Worm (Caenorhabditis elegans) whole organism, L1 larva: ENCODE data around the gene Y113G7A.22.
A peak's percentile ranks its signal among the peaks of the same experiment; 100 is the strongest.

Experiments used
- ama-1 ChIP-seq: fragments of 150-350 bp; optimal IDR thresholded peaks from 2 replicates; lab custom pipeline; 2014
- blmp-1 ChIP-seq: fragments of 150-350 bp; optimal IDR thresholded peaks from 2 replicates; lab custom pipeline; 2014; ENCODE audit warnings: missing biosample characterization, missing genetic modification characterization
- ceh-63 ChIP-seq: fragments of 200-800 bp; sonication (Bioruptor generic); optimal IDR thresholded peaks from 2 replicates; lab custom pipeline; 2018; ENCODE audit warnings: mild to moderate bottlenecking, missing genetic modification characterization, missing compliant biosample characterization
- ceh-88 ChIP-seq: fragments of 200-800 bp; sonication (Bioruptor generic); IDR thresholded peaks from 2 replicates; pipeline ENCODE4 v1.3.6; 2022; ENCODE audit warnings: missing genetic modification characterization, missing compliant biosample characterization
- ces-1 ChIP-seq: fragments of 150-350 bp; optimal IDR thresholded peaks from 2 replicates; lab custom pipeline; 2014; ENCODE audit warnings: missing biosample characterization, missing genetic modification reagents, missing genetic modification characterization
- dpl-1 ChIP-seq, 3 experiments: fragments of 150-350 bp in 2 of 3; sonication (generic microtip) in 1 of 3; optimal IDR thresholded peaks; 2 replicates each; lab custom pipeline; 2014 to 2017; ENCODE audit warnings: missing biosample characterization in 3 of 3, missing genetic modification characterization in 3 of 3, missing genetic modification reagents in 3 of 3
- dsc-1 ChIP-seq: sonication (generic microtip); optimal IDR thresholded peaks from 2 replicates; lab custom pipeline; 2016; ENCODE audit warnings: mild to moderate bottlenecking, missing genetic modification characterization, missing compliant biosample characterization
- efl-1 ChIP-seq, 4 experiments: fragments of 150-350 bp; optimal IDR thresholded peaks in 3 of 4; peaks in 1 of 4; 1 replicate in 1 of 4; 2 replicates in 3 of 4; lab custom pipeline; 2014; ENCODE audit warnings: missing biosample characterization in 2 of 4, missing genetic modification characterization in 2 of 4, missing genetic modification reagents in 2 of 4
- egl-27 ChIP-seq, 2 experiments: fragments of 150-350 bp in 1 of 2; sonication (generic microtip); optimal IDR thresholded peaks; 3 replicates each; lab custom pipeline; 2017 to 2018; ENCODE audit warnings: missing biosample characterization in 2 of 2, missing genetic modification characterization in 2 of 2, missing genetic modification reagents in 2 of 2
- elt-2 ChIP-seq: sonication (generic microtip); optimal IDR thresholded peaks from 2 replicates; lab custom pipeline; 2016; ENCODE audit warnings: missing genetic modification characterization, mild to moderate bottlenecking, inconsistent platforms, missing compliant biosample characterization, missing genetic modification reagents
- ets-5 ChIP-seq: fragments of 200-800 bp; sonication (Bioruptor generic); IDR thresholded peaks from 2 replicates; pipeline ENCODE4 v1.3.6; 2022; ENCODE audit warnings: missing genetic modification characterization, missing compliant biosample characterization
- fkh-10 ChIP-seq: sonication (generic microtip); optimal IDR thresholded peaks from 2 replicates; lab custom pipeline; 2017; ENCODE audit warnings: missing biosample characterization, missing genetic modification reagents, missing genetic modification characterization
- fkh-4 ChIP-seq: sonication (generic microtip); optimal IDR thresholded peaks from 2 replicates; lab custom pipeline; 2016; ENCODE audit warnings: missing compliant biosample characterization, missing genetic modification characterization, borderline replicate concordance
- grh-1 ChIP-seq: fragments of 200-800 bp; sonication (Bioruptor generic); IDR thresholded peaks from 2 replicates; pipeline ENCODE4 v1.3.6; 2022; ENCODE audit warnings: missing genetic modification reagents, missing genetic modification characterization, missing compliant biosample characterization
- hlh-4 ChIP-seq: sonication (generic microtip); optimal IDR thresholded peaks from 2 replicates; lab custom pipeline; 2016; ENCODE audit warnings: mild to moderate bottlenecking, missing genetic modification characterization, missing compliant biosample characterization
- hpl-2 ChIP-seq: fragments of 150-350 bp; optimal IDR thresholded peaks from 2 replicates; lab custom pipeline; 2014; ENCODE audit warnings: missing biosample characterization, missing genetic modification reagents, missing genetic modification characterization
- jun-1 ChIP-seq: fragments of 150-350 bp; optimal IDR thresholded peaks from 2 replicates; lab custom pipeline; 2014; ENCODE audit warnings: missing biosample characterization, missing genetic modification reagents, missing genetic modification characterization
- lin-14 ChIP-seq: fragments of 200-800 bp; sonication (Bioruptor generic); optimal IDR thresholded peaks from 2 replicates; lab custom pipeline; 2018; ENCODE audit warnings: mild to moderate bottlenecking, missing genetic modification characterization, moderate library complexity, missing compliant biosample characterization
- lin-15B ChIP-seq: fragments of 150-350 bp; sonication (generic microtip); optimal IDR thresholded peaks from 3 replicates; lab custom pipeline; 2014; ENCODE audit warnings: missing biosample characterization, missing genetic modification characterization
- lin-35 ChIP-seq, 2 experiments: fragments of 150-350 bp; optimal IDR thresholded peaks; 2 replicates each; lab custom pipeline; 2014; ENCODE audit warnings: missing biosample characterization in 2 of 2, missing genetic modification characterization in 2 of 2, missing genetic modification reagents in 2 of 2
- lin-39 ChIP-seq: fragments of 150-350 bp; optimal IDR thresholded peaks from 2 replicates; lab custom pipeline; 2014; ENCODE audit warnings: missing biosample characterization, missing genetic modification reagents, missing genetic modification characterization
- lsy-2 ChIP-seq, 2 experiments: fragments of 150-350 bp; optimal IDR thresholded peaks; 2 replicates each; lab custom pipeline; 2014; ENCODE audit warnings: missing biosample characterization in 2 of 2, missing genetic modification characterization in 2 of 2
- mdl-1 ChIP-seq, 2 experiments: fragments of 150-350 bp; optimal IDR thresholded peaks; 2 replicates each; lab custom pipeline; 2014 to 2017; ENCODE audit warnings: missing biosample characterization in 2 of 2, missing genetic modification characterization in 2 of 2, inconsistent platforms in 1 of 2
- mef-2 ChIP-seq: fragments of 150-350 bp; optimal IDR thresholded peaks from 2 replicates; lab custom pipeline; 2014; ENCODE audit warnings: missing biosample characterization, missing genetic modification characterization
- nhr-11 ChIP-seq: fragments of 150-350 bp; optimal IDR thresholded peaks from 2 replicates; lab custom pipeline; 2014; ENCODE audit warnings: missing biosample characterization, missing genetic modification characterization
- nhr-12 ChIP-seq: sonication (generic microtip); optimal IDR thresholded peaks from 2 replicates; lab custom pipeline; 2017; ENCODE audit warnings: missing biosample characterization, missing genetic modification characterization
- nhr-19 ChIP-seq: fragments of 200-800 bp; sonication (Bioruptor generic); conservative IDR thresholded peaks from 2 replicates; pipeline ENCODE4 v1.3.6; 2022; ENCODE audit warnings: missing genetic modification characterization, missing compliant biosample characterization
- nhr-20 ChIP-seq: sonication (generic microtip); optimal IDR thresholded peaks from 2 replicates; lab custom pipeline; 2016; ENCODE audit warnings: mild to moderate bottlenecking, missing genetic modification characterization, missing compliant biosample characterization
- nhr-28 ChIP-seq: fragments of 150-350 bp; optimal IDR thresholded peaks from 2 replicates; lab custom pipeline; 2014; ENCODE audit warnings: missing biosample characterization, missing genetic modification characterization
- nhr-71 ChIP-seq: sonication (generic microtip); optimal IDR thresholded peaks from 2 replicates; lab custom pipeline; 2016; ENCODE audit warnings: mild to moderate bottlenecking, missing genetic modification characterization, moderate library complexity, missing compliant biosample characterization
- nhr-77 ChIP-seq: fragments of 150-350 bp; optimal IDR thresholded peaks from 2 replicates; lab custom pipeline; 2014; ENCODE audit warnings: missing biosample characterization, missing genetic modification characterization
- nhr-84 ChIP-seq: sonication (generic microtip); optimal IDR thresholded peaks from 2 replicates; lab custom pipeline; 2017; ENCODE audit warnings: missing biosample characterization, missing genetic modification characterization
- pax-3 ChIP-seq: fragments of 200-800 bp; sonication (Bioruptor generic); optimal IDR thresholded peaks from 2 replicates; lab custom pipeline; 2018; ENCODE audit warnings: mild to moderate bottlenecking, missing genetic modification characterization, moderate library complexity, missing compliant biosample characterization
- rnt-1 ChIP-seq: sonication (generic microtip); optimal IDR thresholded peaks from 2 replicates; lab custom pipeline; 2016; ENCODE audit warnings: mild to moderate bottlenecking, missing genetic modification characterization, moderate library complexity, missing compliant biosample characterization
- skn-1 ChIP-seq: fragments of 150-350 bp; optimal IDR thresholded peaks from 2 replicates; lab custom pipeline; 2014; ENCODE audit warnings: missing biosample characterization, missing genetic modification characterization
- snu-23 ChIP-seq: sonication (generic microtip); optimal IDR thresholded peaks from 2 replicates; lab custom pipeline; 2016; ENCODE audit warnings: missing genetic modification characterization, missing compliant biosample characterization
- sup-37 ChIP-seq: fragments of 200-800 bp; sonication (Bioruptor generic); optimal IDR thresholded peaks from 2 replicates; lab custom pipeline; 2018; ENCODE audit warnings: mild to moderate bottlenecking, missing genetic modification characterization, missing compliant biosample characterization
- tlp-1 ChIP-seq: fragments of 150-350 bp; optimal IDR thresholded peaks from 2 replicates; lab custom pipeline; 2014; ENCODE audit warnings: missing biosample characterization, missing genetic modification characterization
- unc-98 ChIP-seq: fragments of 200-800 bp; sonication (Bioruptor generic); IDR thresholded peaks from 2 replicates; pipeline ENCODE4 v1.3.6; 2022; ENCODE audit warnings: missing genetic modification characterization, missing compliant biosample characterization
- xbp-1 ChIP-seq: sonication (generic microtip); optimal IDR thresholded peaks from 2 replicates; lab custom pipeline; 2016; ENCODE audit warnings: missing genetic modification characterization, missing compliant biosample characterization
- zip-4 ChIP-seq: fragments of 200-800 bp; sonication (Bioruptor generic); optimal IDR thresholded peaks from 2 replicates; lab custom pipeline; 2018; ENCODE audit warnings: mild to moderate bottlenecking, missing genetic modification characterization, moderate library complexity, missing compliant biosample characterization

Gene Y113G7A.22

ce11 chrV:20162290-20163104 is 27.4 kb upstream of the Y113G7A.22 start:
- TF ChIP-seq nhr-28 (tag; lab: Kevin White, UChicago) (no peak), hpl-2 (GFP tag; lab: Kevin White, UChicago) (peak; percentile 51), nhr-84 (tag; lab: Kevin White, UChicago) (no peak), zip-4 (no peak), ceh-88 (GFP tag; lab: Robert Waterston, UW) (no peak), skn-1 (no peak), lin-35 (GFP tag; optimal IDR thresholded peaks at IDR 0.05; lab: Kevin White, UChicago) (peak in 1 of 2 experiments; percentile 60), lin-15B (no peak), lin-39 (tag; lab: Kevin White, UChicago) (no peak), egl-27 (tag; optimal IDR thresholded peaks at IDR 0.05; lab: Kevin White, UChicago) (no peak), xbp-1 (tag; lab: Kevin White, UChicago) (no peak), ceh-63 (GFP tag; lab: Kevin White, UChicago) (no peak), ama-1 (lab: Kevin White, UChicago) (peak; percentile 63), ces-1 (no peak), grh-1 (no peak), rnt-1 (tag; lab: Kevin White, UChicago) (no peak), fkh-10 (GFP tag; lab: Kevin White, UChicago) (no peak), lsy-2 (tag; optimal IDR thresholded peaks at IDR 0.05; lab: Kevin White, UChicago) (no peak), nhr-12 (tag; lab: Kevin White, UChicago) (no peak), unc-98 (GFP tag; lab: Robert Waterston, UW) (no peak), nhr-20 (no peak), blmp-1 (tag; lab: Kevin White, UChicago) (no peak), mdl-1 (tag; optimal IDR thresholded peaks at IDR 0.05; lab: Kevin White, UChicago) (no peak), efl-1 (optimal IDR thresholded peaks at IDR 0.05; lab: Kevin White, UChicago) (no peak), efl-1 (GFP tag; optimal IDR thresholded peaks at IDR 0.05 in 1 of 2; lab: Kevin White, UChicago) (peak in 1 of 2 experiments; percentile 59), elt-2 (tag; lab: Kevin White, UChicago) (peak; percentile 73), nhr-71 (tag; lab: Kevin White, UChicago) (peak; percentile 9), fkh-4 (tag; lab: Kevin White, UChicago) (no peak)

- TF ChIP-seq nhr-77 (tag; lab: Kevin White, UChicago) = no peak
- TF ChIP-seq mdl-1 (tag; optimal IDR thresholded peaks at IDR 0.05; lab: Kevin White, UChicago) = no peak
- no peak for TF ChIP-seq dsc-1 (tag; lab: Kevin White, UChicago)
- no peak for TF ChIP-seq hlh-4
- no peak for TF ChIP-seq hpl-2 (GFP tag; lab: Kevin White, UChicago)
- no peak for TF ChIP-seq mef-2
- TF ChIP-seq unc-98 (GFP tag; lab: Robert Waterston, UW) = no peak
- TF ChIP-seq xbp-1 (tag; lab: Kevin White, UChicago) = no peak
Observed at ce11 chrV:20161781-20162289, 26.7 kb upstream of the Y113G7A.22 start.

- TF ChIP-seq ets-5 (GFP tag; lab: Robert Waterston, UW) (no peak), tlp-1 (tag; lab: Kevin White, UChicago) (no peak), dpl-1 (GFP tag; optimal IDR thresholded peaks at IDR 0.05; lab: Kevin White, UChicago) (no peak), lsy-2 (tag; optimal IDR thresholded peaks at IDR 0.05; lab: Kevin White, UChicago) (no peak), nhr-19 (GFP tag; lab: Robert Waterston, UW) (no peak), lin-14 (no peak), sup-37 (GFP tag; lab: Kevin White, UChicago) (no peak), jun-1 (tag; lab: Kevin White, UChicago) (no peak), egl-27 (tag; optimal IDR thresholded peaks at IDR 0.05; lab: Kevin White, UChicago) (no peak), nhr-77 (tag; lab: Kevin White, UChicago) (no peak), nhr-84 (tag; lab: Kevin White, UChicago) (no peak), pax-3 (tag; lab: Kevin White, UChicago) (no peak), nhr-11 (tag; lab: Kevin White, UChicago) (no peak), snu-23 (GFP tag; lab: Kevin White, UChicago) (no peak)
- TF ChIP-seq, all 84 proteins: peak for 0
Observed at ce11 chrV:20158223-20158622, 23.1 kb upstream of the Y113G7A.22 start, which contains the start of gene F19B2.6. Gene F19B2.6 (plus strand): TSS chrV:20158523.
